Fruit fly (Drosophila melanogaster): Measurements from ENCODE around the gene Sfp24Bc.

DNA sequence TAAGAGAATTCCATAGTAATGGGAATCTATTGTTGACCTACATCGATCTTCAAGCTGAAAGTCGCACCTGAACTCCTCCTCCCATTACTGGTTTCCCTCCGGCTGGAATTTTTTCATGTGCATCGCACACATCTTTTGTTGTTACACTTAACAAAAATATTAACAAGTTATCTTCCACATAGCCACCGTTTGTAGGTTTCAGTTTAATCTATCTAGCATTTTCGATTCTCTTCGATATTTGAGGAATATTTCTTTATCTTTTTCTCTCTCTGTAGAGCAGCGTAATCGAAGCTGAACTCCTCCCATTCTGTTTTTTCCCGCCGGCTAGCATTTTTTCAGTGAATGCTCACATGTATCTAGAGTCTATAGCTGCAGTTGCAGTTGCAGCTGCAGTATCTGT is 45.6 kb downstream of the Sfp24Bc start:
- TF ChIP-seq Ets98B (GFP tag; IDR thresholded peaks at IDR 0.05) (peak; percentile 61), D1 (tag; optimal IDR thresholded peaks at IDR 0.05) (no peak), CG12605 (GFP tag; IDR thresholded peaks at IDR 0.05) (peak; percentile 44; the same call in 1 of the 2 replicates), Pif1A (GFP tag; optimal IDR thresholded peaks at IDR 0.05) (no peak), CG17806 (tag; optimal IDR thresholded peaks at IDR 0.05) (peak; percentile 21), CG13204 (GFP tag; optimal IDR thresholded peaks at IDR 0.05) (no peak), CG8159 (tag; optimal IDR thresholded peaks at IDR 0.05) (no peak)

All from whole organism, pupa.